Fruit fly (Drosophila melanogaster): ENCODE results near the gene Spn28F.

Gene Spn28F

DNA sequence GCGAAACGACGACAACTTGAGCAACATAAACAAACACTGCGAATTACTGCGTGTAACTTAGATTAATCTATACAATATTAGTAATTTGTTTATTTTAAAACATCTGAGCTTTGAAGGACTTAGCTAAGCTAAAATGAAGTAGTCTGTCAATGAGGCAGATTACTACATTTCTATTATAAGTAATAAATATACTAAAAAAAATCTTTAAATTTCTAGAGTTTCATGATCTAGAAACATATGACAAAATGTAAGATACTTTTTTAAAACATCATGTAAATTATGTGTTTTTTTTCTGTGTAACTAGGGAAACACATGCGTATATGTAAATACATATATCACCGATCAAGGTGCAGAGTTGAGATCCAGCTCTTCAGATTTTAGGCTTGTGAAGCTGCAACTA is 24.5 kb upstream of the Spn28F start:
- TF ChIP-seq fru (GFP tag; optimal IDR thresholded peaks at IDR 0.05): no peak
- no peak for TF ChIP-seq OdsH (GFP tag; optimal IDR thresholded peaks at IDR 0.05)
- TF ChIP-seq woc (GFP tag; optimal IDR thresholded peaks at IDR 0.05): no peak
- TF ChIP-seq Dfd (GFP tag; optimal IDR thresholded peaks at IDR 0.05): no peak
- peak; percentile 8 for TF ChIP-seq sv (GFP tag; optimal IDR thresholded peaks at IDR 0.05)
- no peak for TF ChIP-seq CG32264 (GFP tag; optimal IDR thresholded peaks at IDR 0.05)
- no peak for TF ChIP-seq Dif (GFP tag; optimal IDR thresholded peaks at IDR 0.05; ENCODE audit: partially characterized antibody)
- no peak for TF ChIP-seq usp (GFP tag; optimal IDR thresholded peaks at IDR 0.05)
- TF ChIP-seq foxo (GFP tag; optimal IDR thresholded peaks at IDR 0.05): peak in 1 of 2 experiments; percentile 41
- peak; percentile 33 for TF ChIP-seq h (GFP tag; optimal IDR thresholded peaks at IDR 0.05)
- TF ChIP-seq psq (GFP tag; optimal IDR thresholded peaks at IDR 0.05): peak; percentile 7
- TF ChIP-seq Sp1 (GFP tag; optimal IDR thresholded peaks at IDR 0.05): peak; percentile 42

DNA sequence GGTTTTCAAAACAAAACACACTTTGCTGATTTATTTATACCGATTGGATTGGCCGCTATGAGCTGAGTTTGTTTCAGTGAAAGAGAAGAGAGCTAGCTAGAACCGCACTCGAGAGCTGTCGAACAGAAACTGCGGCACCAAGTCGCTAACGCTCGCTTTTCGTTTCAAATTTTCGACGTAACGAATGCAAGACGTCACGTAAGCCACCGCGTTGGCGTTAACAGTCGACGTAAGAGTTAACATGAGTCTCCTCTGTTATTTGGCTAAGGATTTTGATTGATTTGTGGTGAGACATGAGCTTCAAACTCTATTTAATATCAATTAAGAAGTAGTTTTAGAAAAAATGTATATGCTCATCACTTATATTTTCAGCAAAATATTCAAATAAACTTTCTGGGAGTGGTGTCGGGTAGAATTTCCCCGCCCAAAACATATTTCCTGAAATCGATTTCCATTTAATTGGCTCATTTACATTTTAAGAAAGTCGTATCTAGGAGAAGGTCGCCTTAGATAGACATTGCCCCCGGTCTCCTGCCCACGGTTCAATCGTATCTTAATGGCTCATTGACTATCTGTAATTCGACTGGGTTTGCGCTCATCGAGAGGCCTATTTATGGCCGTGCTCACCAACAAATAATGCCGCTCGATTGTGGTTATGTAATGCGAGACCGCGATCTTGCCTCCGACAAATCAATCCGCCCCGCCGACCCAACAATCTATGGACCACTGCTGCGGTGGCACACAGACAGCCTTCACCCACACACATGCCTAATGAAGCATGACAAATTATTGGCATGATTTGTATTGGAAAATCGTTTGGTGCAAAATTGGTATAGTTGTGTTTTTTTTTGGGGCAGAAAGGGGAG is 16.0 kb upstream of the Spn28F start, which contains the start of gene CG8086:
TSS of gene CG8086 (minus strand) at position 102 of the 866 bp plus-strand sequence.
- TF ChIP-seq brk (GFP tag; optimal IDR thresholded peaks at IDR 0.05): no peak
- TF ChIP-seq Myc (optimal IDR thresholded peaks at IDR 0.05): no peak
- no peak for TF ChIP-seq Hr78 (GFP tag; optimal IDR thresholded peaks at IDR 0.05)
- no peak for TF ChIP-seq Sp1 (GFP tag; optimal IDR thresholded peaks at IDR 0.05)
- TF ChIP-seq HLH106 (tag; optimal IDR thresholded peaks at IDR 0.05): no peak
- no peak for TF ChIP-seq CG32264 (GFP tag; optimal IDR thresholded peaks at IDR 0.05)
- TF ChIP-seq br (GFP tag; optimal IDR thresholded peaks at IDR 0.05): no peak
- no peak for TF ChIP-seq Vsx2 (GFP tag; optimal IDR thresholded peaks at IDR 0.05; ENCODE audit: partially characterized antibody)
- no peak for TF ChIP-seq rgr (GFP tag; optimal IDR thresholded peaks at IDR 0.05)

DNA sequence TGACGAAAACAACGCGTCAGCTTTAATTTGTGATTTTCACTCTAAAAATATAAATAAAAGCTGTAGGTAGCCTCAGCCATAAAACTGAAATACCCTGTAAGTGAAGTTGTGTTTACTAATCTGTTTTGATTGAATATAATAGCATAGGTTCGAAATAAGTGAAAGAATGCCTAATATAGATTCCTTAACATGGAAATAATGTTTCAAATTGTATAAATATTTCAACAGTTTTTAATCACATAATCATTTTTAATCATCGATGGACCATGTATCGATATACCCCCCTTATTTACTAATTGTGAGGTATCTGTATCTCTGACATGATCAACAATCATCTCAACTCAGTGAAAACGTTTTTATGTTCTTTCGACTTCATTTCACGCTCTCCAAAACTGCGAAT is 13.8 kb upstream of the Spn28F start:
- peak; percentile 16 for TF ChIP-seq br (GFP tag; optimal IDR thresholded peaks at IDR 0.05)
- peak; percentile 43 for TF ChIP-seq OdsH (GFP tag; optimal IDR thresholded peaks at IDR 0.05)
- no peak for TF ChIP-seq dl (GFP tag; optimal IDR thresholded peaks at IDR 0.05; ENCODE audit: insufficient read depth in 1 of 2, partially characterized antibody in 2 of 2)

DNA sequence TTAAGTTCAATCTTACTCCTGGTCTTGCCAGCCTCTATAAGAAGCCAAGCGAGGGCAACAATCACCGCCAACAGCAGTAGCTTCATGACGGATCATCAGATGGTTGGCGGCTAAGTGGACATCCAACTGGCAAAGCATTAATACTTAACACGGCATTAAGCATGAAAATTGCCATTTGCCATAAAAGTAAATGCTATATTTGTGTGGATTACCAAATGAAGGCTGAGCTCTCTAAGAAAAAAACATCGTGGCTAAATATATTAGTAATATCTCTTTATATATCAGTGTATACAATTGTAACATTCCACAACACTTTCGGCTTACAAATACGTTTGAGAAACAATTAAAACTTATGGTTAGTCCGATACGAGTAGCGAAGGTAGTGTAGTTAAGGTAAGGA is 2.3 kb upstream of the Spn28F start, which contains the start of gene CG43057:
TSS of gene CG43057 (minus strand) at position 101 of the 400 bp plus-strand sequence.
- TF ChIP-seq rgr (GFP tag; optimal IDR thresholded peaks at IDR 0.05) (no peak), CG32264 (GFP tag; optimal IDR thresholded peaks at IDR 0.05) (no peak), GATAd (GFP tag; optimal IDR thresholded peaks at IDR 0.05) (no peak), pan (optimal IDR thresholded peaks at IDR 0.05) (no peak), ey (GFP tag; optimal IDR thresholded peaks at IDR 0.05) (no peak), brk (GFP tag; optimal IDR thresholded peaks at IDR 0.05) (no peak), Rel (GFP tag; optimal IDR thresholded peaks at IDR 0.05) (no peak), Rel (tag; optimal IDR thresholded peaks at IDR 0.05) (no peak)

DNA sequence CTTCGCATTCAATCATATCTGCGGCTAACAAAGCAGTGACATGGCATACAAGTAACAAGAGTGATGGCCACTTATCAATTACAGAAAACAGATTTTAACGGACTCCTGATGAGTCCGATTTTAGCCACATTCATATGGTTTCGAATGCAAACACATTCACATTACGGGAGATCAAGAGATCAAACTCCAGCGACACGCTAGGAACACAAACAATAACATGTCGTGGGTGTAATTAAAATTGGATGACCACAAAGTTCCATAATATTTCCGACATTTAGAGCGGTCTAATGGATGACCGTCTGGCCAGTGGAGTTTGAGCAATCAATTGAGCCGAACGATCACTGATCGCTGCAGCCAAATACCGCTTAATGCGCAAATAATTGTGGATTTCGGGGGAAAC is 586 bp upstream of the Spn28F start, which contains the start of gene CG14277:
TSS of gene CG14277 (plus strand) at position 301 of the 400 bp plus-strand sequence.
- no peak for TF ChIP-seq Myc (optimal IDR thresholded peaks at IDR 0.05)
- no peak for TF ChIP-seq Jra (GFP tag; optimal IDR thresholded peaks at IDR 0.05)
- no peak for TF ChIP-seq woc (GFP tag; optimal IDR thresholded peaks at IDR 0.05)

DNA sequence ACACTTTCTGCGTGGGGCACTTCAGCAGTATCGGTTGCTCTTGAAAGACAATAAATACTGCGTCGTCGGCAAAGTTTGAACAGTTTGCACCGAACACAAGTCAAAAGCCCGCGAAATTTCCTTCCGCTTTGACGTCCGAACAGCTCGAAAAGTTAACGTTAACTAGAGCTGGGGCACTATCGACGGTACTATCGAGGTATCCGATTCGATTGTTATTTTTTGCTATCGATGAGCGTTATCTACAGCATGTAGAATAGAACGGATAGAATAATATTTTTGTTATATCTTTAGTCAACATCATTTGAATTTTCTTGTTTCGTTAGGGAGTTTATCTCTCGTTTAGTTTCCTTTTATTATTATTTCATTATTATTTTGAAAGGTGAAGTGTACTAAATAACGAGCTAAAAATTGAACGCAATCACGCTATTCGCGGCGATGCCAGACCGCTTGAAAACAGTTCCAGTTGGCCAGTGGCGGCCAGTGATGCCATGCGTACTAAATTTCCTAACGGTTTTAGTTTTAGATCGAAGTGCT is 1.8 kb downstream of the Spn28F start, which contains the start of gene Pvr:
TSS of gene Pvr (minus strand) at position 167 of the 534 bp plus-strand sequence.
- no peak for TF ChIP-seq lola (GFP tag; optimal IDR thresholded peaks at IDR 0.05)
- TF ChIP-seq Hr83 (GFP tag; optimal IDR thresholded peaks at IDR 0.05; ENCODE audit: poor library complexity, severe bottlenecking): peak; percentile 46
- TF ChIP-seq h (GFP tag; optimal IDR thresholded peaks at IDR 0.05): peak; percentile 18
- TF ChIP-seq Rel (GFP tag; optimal IDR thresholded peaks at IDR 0.05): no peak
- no peak for TF ChIP-seq Rel (tag; optimal IDR thresholded peaks at IDR 0.05)
- TF ChIP-seq Myc (optimal IDR thresholded peaks at IDR 0.05): peak; percentile 88
- TF ChIP-seq jim (GFP tag; optimal IDR thresholded peaks at IDR 0.05): peak; percentile 30
- peak; percentile 42 for TF ChIP-seq sage (GFP tag; optimal IDR thresholded peaks at IDR 0.05)
- TF ChIP-seq CrebA (GFP tag; optimal IDR thresholded peaks at IDR 0.05; ENCODE audit: borderline replicate concordance): peak; percentile 15
- TF ChIP-seq tai (GFP tag; optimal IDR thresholded peaks at IDR 0.05): peak; percentile 19
- TF ChIP-seq GATAd (GFP tag; optimal IDR thresholded peaks at IDR 0.05): no peak
- TF ChIP-seq Hr78 (GFP tag; optimal IDR thresholded peaks at IDR 0.05): no peak
- no peak for TF ChIP-seq sv (GFP tag; optimal IDR thresholded peaks at IDR 0.05)
- no peak for TF ChIP-seq Sp1 (GFP tag; optimal IDR thresholded peaks at IDR 0.05)
- peak; percentile 68 for TF ChIP-seq brk (GFP tag; optimal IDR thresholded peaks at IDR 0.05)
- no peak for TF ChIP-seq N (GFP tag; optimal IDR thresholded peaks at IDR 0.05)
